Fruit fly (Drosophila melanogaster) whole organism, prepupa: Measurements from ENCODE around the gene Fas1.

Experiments
- CG11294 ChIP-seq: fragments of 200-800 bp; sonication (Bioruptor generic); IDR thresholded peaks from 2 replicates; pipeline ENCODE4 v1.3.6; 2022; ENCODE audit warnings: missing biosample characterization, missing genetic modification characterization
- CG11762 ChIP-seq: fragments of 200-800 bp; sonication (Bioruptor generic); optimal IDR thresholded peaks from 3 replicates; lab custom pipeline; 2016; ENCODE audit warnings: missing biosample characterization, missing genetic modification characterization; ENCODE audit not compliant: insufficient read depth
- CG1621 ChIP-seq: fragments of 200-800 bp; sonication (Bioruptor generic); optimal IDR thresholded peaks from 3 replicates; lab custom pipeline; 2018; ENCODE audit warnings: missing biosample characterization, mild to moderate bottlenecking, missing genetic modification characterization
- CG16779 ChIP-seq: fragments of 200-800 bp; sonication (Bioruptor generic); optimal IDR thresholded peaks from 3 replicates; lab custom pipeline; 2017; ENCODE audit warnings: missing biosample characterization, mild to moderate bottlenecking, missing genetic modification characterization
- CG32006 ChIP-seq: fragments of 200-800 bp; sonication (Bioruptor generic); optimal IDR thresholded peaks from 3 replicates; lab custom pipeline; 2017; ENCODE audit warnings: missing biosample characterization, mild to moderate bottlenecking, missing genetic modification characterization
- CG3919 ChIP-seq: fragments of 200-800 bp; sonication (Bioruptor generic); optimal IDR thresholded peaks from 3 replicates; lab custom pipeline; 2016; ENCODE audit warnings: missing biosample characterization, missing genetic modification characterization
- CG6163 ChIP-seq: fragments of 200-800 bp; sonication (Bioruptor generic); IDR thresholded peaks from 3 replicates; pipeline ENCODE4 v1.3.6; 2022; ENCODE audit warnings: missing biosample characterization, missing genetic modification characterization
- CG6276 ChIP-seq: fragments of 200-800 bp; sonication (Bioruptor generic); optimal IDR thresholded peaks from 2 replicates; lab custom pipeline; 2017; ENCODE audit warnings: missing biosample characterization, mild to moderate bottlenecking, missing genetic modification characterization
- CG6792 ChIP-seq: fragments of 200-800 bp; sonication (Bioruptor generic); optimal IDR thresholded peaks from 3 replicates; lab custom pipeline; 2016; ENCODE audit warnings: missing biosample characterization, missing genetic modification characterization
- CG6808 ChIP-seq: fragments of 200-800 bp; sonication (Bioruptor generic); optimal IDR thresholded peaks from 3 replicates; lab custom pipeline; 2017; ENCODE audit warnings: missing biosample characterization, missing genetic modification characterization, mild to moderate bottlenecking, moderate library complexity, missing genetic modification reagents
- CG6854 ChIP-seq: fragments of 200-800 bp; sonication (Bioruptor generic); optimal IDR thresholded peaks from 2 replicates; lab custom pipeline; 2017; ENCODE audit warnings: missing biosample characterization, mild to moderate bottlenecking, missing genetic modification characterization
- CG8119 ChIP-seq: fragments of 200-800 bp; sonication (Bioruptor generic); IDR thresholded peaks from 3 replicates; pipeline ENCODE4 v1.3.6; 2022; ENCODE audit warnings: missing biosample characterization, missing genetic modification characterization
- CG8632 ChIP-seq: fragments of 200-800 bp; sonication (Bioruptor generic); optimal IDR thresholded peaks from 3 replicates; lab custom pipeline; 2016; ENCODE audit warnings: missing biosample characterization, missing genetic modification characterization
- Eip75B ChIP-seq: fragments of 200-800 bp; sonication (Bioruptor generic); optimal IDR thresholded peaks from 3 replicates; lab custom pipeline; 2016; ENCODE audit warnings: missing biosample characterization, missing genetic modification characterization
- Eip78C ChIP-seq: fragments of 200-800 bp; sonication (Bioruptor generic); peaks from one replicate; lab custom pipeline; 2016; ENCODE audit warnings: missing biosample characterization, missing genetic modification characterization
- Ets21C ChIP-seq: fragments of 200-800 bp; sonication (Bioruptor generic); optimal IDR thresholded peaks from 3 replicates; lab custom pipeline; 2016; ENCODE audit warnings: missing biosample characterization, missing genetic modification characterization
- Gug ChIP-seq: fragments of 200-800 bp; sonication (Bioruptor generic); IDR thresholded peaks from 2 replicates; pipeline ENCODE4 v1.3.6; 2022; ENCODE audit warnings: missing biosample characterization, missing genetic modification characterization
- Hr4 ChIP-seq: fragments of 200-800 bp; sonication (Bioruptor generic); optimal IDR thresholded peaks from 3 replicates; lab custom pipeline; 2016; ENCODE audit warnings: missing biosample characterization, missing genetic modification characterization
- Met ChIP-seq: fragments of 200-800 bp; sonication (Bioruptor generic); optimal IDR thresholded peaks from 3 replicates; lab custom pipeline; 2016; ENCODE audit warnings: missing biosample characterization, missing genetic modification characterization
- Sox14 ChIP-seq: fragments of 200-800 bp; sonication (Bioruptor generic); optimal IDR thresholded peaks from 3 replicates; lab custom pipeline; 2016; ENCODE audit warnings: missing biosample characterization, missing genetic modification characterization
- Sox15 ChIP-seq: fragments of 200-800 bp; sonication (Bioruptor generic); optimal IDR thresholded peaks from 3 replicates; lab custom pipeline; 2016; ENCODE audit warnings: missing biosample characterization, missing genetic modification characterization
- acj6 ChIP-seq: fragments of 200-800 bp; sonication (Bioruptor generic); optimal IDR thresholded peaks from 3 replicates; lab custom pipeline; 2016; ENCODE audit warnings: missing biosample characterization, missing genetic modification characterization
- dac ChIP-seq: fragments of 200-800 bp; sonication (Bioruptor generic); optimal IDR thresholded peaks from 2 replicates; lab custom pipeline; 2017; ENCODE audit warnings: missing biosample characterization, mild to moderate bottlenecking, missing genetic modification characterization
- eg ChIP-seq: fragments of 200-800 bp; sonication (Bioruptor generic); IDR thresholded peaks from 3 replicates; pipeline ENCODE4 v1.3.6; 2022; ENCODE audit warnings: missing biosample characterization, missing genetic modification characterization
- fkh ChIP-seq: fragments of 200-800 bp; sonication (Bioruptor generic); optimal IDR thresholded peaks from 3 replicates; lab custom pipeline; 2017; ENCODE audit warnings: missing biosample characterization, mild to moderate bottlenecking, missing genetic modification characterization, moderate library complexity
- salr ChIP-seq, 2 experiments: fragments of 200-800 bp; sonication (Bioruptor generic); optimal IDR thresholded peaks; 3 replicates each; lab custom pipeline; 2016 to 2018; ENCODE audit warnings: missing biosample characterization in 2 of 2, missing genetic modification characterization in 2 of 2, mild to moderate bottlenecking in 1 of 2
- ss ChIP-seq, 2 experiments: fragments of 200-800 bp; sonication (Bioruptor generic); optimal IDR thresholded peaks; 2 replicates in 1 of 2; 3 replicates in 1 of 2; lab custom pipeline; 2017 to 2018; ENCODE audit warnings: mild to moderate bottlenecking in 2 of 2, missing biosample characterization in 2 of 2, missing genetic modification characterization in 2 of 2, moderate library complexity in 1 of 2
- svp ChIP-seq: fragments of 200-800 bp; sonication (Bioruptor generic); peaks from one replicate; lab custom pipeline; 2016; ENCODE audit warnings: missing biosample characterization, missing genetic modification characterization
- topi ChIP-seq: fragments of 200-800 bp; sonication (Bioruptor generic); optimal IDR thresholded peaks from 3 replicates; lab custom pipeline; 2016; ENCODE audit warnings: missing biosample characterization, missing genetic modification characterization
- vri ChIP-seq: fragments of 200-800 bp; sonication (Bioruptor generic); optimal IDR thresholded peaks from 3 replicates; lab custom pipeline; 2016; ENCODE audit warnings: missing biosample characterization, mild to moderate bottlenecking, missing genetic modification characterization

Fas1 gene

dm6 chr3R:16624750-16625549, at the start of gene Fas1:
Gene Fas1 (plus strand): TSS chr3R:16625238.
- peak; percentile 15 for TF ChIP-seq Hr4 (GFP tag; lab: Kevin White, UChicago)
- TF ChIP-seq salr (GFP tag; optimal IDR thresholded peaks at IDR 0.05; lab: Kevin White, UChicago), result no peak
- peak; percentile 50 for TF ChIP-seq Eip78C (GFP tag; lab: Kevin White, UChicago)
- TF ChIP-seq Gug (GFP tag; lab: Robert Waterston, UW), result no peak
- TF ChIP-seq CG6792 (GFP tag; lab: Kevin White, UChicago), result no peak
- TF ChIP-seq CG32006, result no peak
- TF ChIP-seq CG3919 (GFP tag; lab: Kevin White, UChicago), result peak; percentile 13
- peak; percentile 38 for TF ChIP-seq CG6854

DNA sequence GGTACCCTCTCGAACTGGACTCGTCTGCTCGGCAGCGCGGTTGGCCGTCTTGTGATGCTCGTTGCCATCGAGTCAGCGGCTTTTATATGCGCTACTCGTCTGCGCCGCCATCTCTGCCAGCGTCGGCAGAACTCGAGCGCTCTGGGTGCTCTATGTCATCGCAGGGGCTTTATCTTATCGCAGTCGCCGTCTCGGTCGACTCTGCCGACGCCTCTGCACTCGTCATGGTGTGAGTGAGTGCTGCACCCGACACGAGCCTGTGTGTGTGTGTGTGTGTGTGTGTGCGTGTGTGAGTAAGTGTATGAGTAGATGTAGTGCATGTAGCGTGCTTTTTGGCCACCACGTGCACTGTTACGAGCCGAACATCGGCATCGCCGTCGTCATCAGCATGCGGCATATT, 41.4 kb upstream of the Fas1 start, which contains the start of gene Scp2:
TSS of gene Scp2 (minus strand) at position 59 of the 400 bp plus-strand sequence.
- peak; percentile 19 for TF ChIP-seq svp (GFP tag; lab: Kevin White, UChicago)
- TF ChIP-seq CG6276, result no peak

DNA sequence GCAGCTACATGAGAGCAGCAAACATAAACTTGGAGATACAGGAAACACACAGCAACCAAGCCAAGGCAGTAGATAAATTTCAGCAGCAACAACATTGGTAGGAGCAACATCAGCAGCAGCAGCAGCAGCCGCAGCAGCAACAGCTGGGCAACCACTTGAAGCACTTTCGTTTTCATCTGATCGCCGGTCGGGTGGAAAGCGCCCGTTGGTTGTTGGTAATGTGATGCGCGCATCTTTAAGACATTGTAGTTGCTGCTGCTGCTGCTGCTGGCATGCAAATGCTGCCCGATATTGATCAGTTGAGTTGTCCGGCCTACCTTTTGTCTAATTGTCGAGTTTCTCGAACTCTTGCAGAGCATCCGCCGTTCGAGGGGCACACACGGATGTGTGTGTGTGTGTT, 33.6 kb upstream of the Fas1 start:
- TF ChIP-seq vri (no peak), CG16779 (tag; lab: Kevin White, UChicago) (no peak), CG3919 (GFP tag; lab: Kevin White, UChicago) (peak; percentile 13), CG6808 (GFP tag; lab: Kevin White, UChicago) (no peak)

dm6 chr3R:16594056-16594858, 30.8 kb upstream of the Fas1 start, which contains the start of gene CG14892:
Gene CG14892 (plus strand): TSS chr3R:16594414.
- TF ChIP-seq Eip78C (GFP tag; lab: Kevin White, UChicago) (peak; percentile 42), Sox15 (GFP tag; lab: Kevin White, UChicago) (no peak), Eip75B (GFP tag; lab: Kevin White, UChicago) (no peak), CG6276 (no peak), acj6 (GFP tag; lab: Kevin White, UChicago) (no peak), CG1621 (tag; lab: Kevin White, UChicago) (no peak), CG8632 (GFP tag; lab: Kevin White, UChicago) (no peak), Ets21C (GFP tag; lab: Kevin White, UChicago) (no peak), CG6163 (no peak), CG8119 (GFP tag; lab: Robert Waterston, UW) (peak; percentile 43; the same call in 1 of the 3 replicates), CG11762 (GFP tag; lab: Kevin White, UChicago) (no peak), CG11294 (no peak), svp (GFP tag; lab: Kevin White, UChicago) (no peak), eg (0 out of 3 replicates have a peak, but pooled peaks have one; percentile 9), Met (GFP tag; lab: Kevin White, UChicago) (no peak), fkh (no peak), Sox14 (GFP tag; lab: Kevin White, UChicago) (no peak), topi (GFP tag; lab: Kevin White, UChicago) (no peak)

- TF ChIP-seq Eip78C (GFP tag; lab: Kevin White, UChicago), result peak; percentile 32
- no peak for TF ChIP-seq dac
These were observed 30.1 kb upstream of the Fas1 start for dm6 chr3R:16594961-16595360.

DNA sequence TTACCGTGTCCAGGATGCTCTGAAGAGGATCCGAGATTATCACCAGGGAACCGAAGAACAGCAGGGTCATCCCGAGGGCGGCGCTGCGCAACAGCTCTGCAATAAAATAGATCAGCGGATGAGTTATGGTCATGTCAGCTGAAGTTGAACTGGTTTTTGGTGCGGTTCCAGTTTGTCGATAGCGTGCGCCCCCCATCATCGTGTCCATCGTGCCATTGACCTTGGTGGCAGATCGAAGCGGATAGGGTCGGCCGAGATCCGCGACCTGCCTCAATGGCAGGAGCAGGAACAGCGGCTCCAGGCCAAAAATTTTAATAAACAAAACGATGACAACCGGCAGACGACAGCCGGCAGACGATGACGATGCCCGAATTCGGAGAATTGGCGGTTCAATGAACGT, 25.4 kb upstream of the Fas1 start:
- no peak for TF ChIP-seq CG6854
- TF ChIP-seq ss (GFP tag; optimal IDR thresholded peaks at IDR 0.05; lab: Kevin White, UChicago), result peak in 1 of 2 experiments; percentile 32
